Worm (Caenorhabditis elegans) whole organism, late embryonic: ENCODE results near the gene aos-1.

Experiments used
- C38D4.7 ChIP-seq: fragments of 200-800 bp; sonication (Bioruptor generic); optimal IDR thresholded peaks from 2 replicates; lab custom pipeline; 2018; ENCODE audit warnings: mild to moderate bottlenecking, missing genetic modification characterization, moderate library complexity, missing compliant biosample characterization
- K02D7.2 ChIP-seq: sonication (generic microtip); optimal IDR thresholded peaks from 2 replicates; lab custom pipeline; 2017; ENCODE audit warnings: mild to moderate bottlenecking, missing genetic modification characterization, missing compliant biosample characterization
- T23F11.4 ChIP-seq: fragments of 200-800 bp; sonication (Bioruptor generic); optimal IDR thresholded peaks from 2 replicates; lab custom pipeline; 2018; ENCODE audit warnings: mild to moderate bottlenecking, missing genetic modification characterization, missing compliant biosample characterization
- ahr-1 ChIP-seq: sonication (generic microtip); optimal IDR thresholded peaks from 2 replicates; lab custom pipeline; 2016; ENCODE audit warnings: missing genetic modification characterization, missing compliant biosample characterization
- ama-1 ChIP-seq: fragments of 150-350 bp; optimal IDR thresholded peaks from 2 replicates; lab custom pipeline; 2014
- ceh-18 ChIP-seq: sonication (generic microtip); optimal IDR thresholded peaks from 2 replicates; lab custom pipeline; 2016; ENCODE audit warnings: missing genetic modification characterization, missing compliant biosample characterization
- ceh-19 ChIP-seq: fragments of 200-800 bp; sonication (Bioruptor generic); optimal IDR thresholded peaks from 2 replicates; lab custom pipeline; 2018; ENCODE audit warnings: mild to moderate bottlenecking, missing genetic modification characterization, missing compliant biosample characterization
- ceh-24 ChIP-seq: sonication (generic microtip); optimal IDR thresholded peaks from 2 replicates; lab custom pipeline; 2016; ENCODE audit warnings: mild to moderate bottlenecking, missing genetic modification characterization, missing compliant biosample characterization
- ceh-30 ChIP-seq: fragments of 150-350 bp; optimal IDR thresholded peaks from 2 replicates; lab custom pipeline; 2014; ENCODE audit warnings: missing biosample characterization, missing genetic modification characterization
- ceh-31 ChIP-seq: sonication (generic microtip); optimal IDR thresholded peaks from 2 replicates; lab custom pipeline; 2016; ENCODE audit warnings: missing genetic modification characterization, missing compliant biosample characterization
- che-1 ChIP-seq: sonication (generic microtip); optimal IDR thresholded peaks from 2 replicates; lab custom pipeline; 2016; ENCODE audit warnings: mild to moderate bottlenecking, missing genetic modification characterization, missing compliant biosample characterization
- dve-1 ChIP-seq: sonication (generic microtip); optimal IDR thresholded peaks from 2 replicates; lab custom pipeline; 2017; ENCODE audit warnings: antibody characterized with exemption, mild to moderate bottlenecking, missing genetic modification characterization, missing compliant biosample characterization
- elt-4 ChIP-seq: sonication (generic microtip); optimal IDR thresholded peaks from 2 replicates; lab custom pipeline; 2016; ENCODE audit warnings: missing genetic modification characterization, missing compliant biosample characterization
- ets-4 ChIP-seq: sonication (generic microtip); optimal IDR thresholded peaks from 2 replicates; lab custom pipeline; 2016; ENCODE audit warnings: missing genetic modification characterization, missing compliant biosample characterization
- fkh-10 ChIP-seq: fragments of 150-350 bp; optimal IDR thresholded peaks from 2 replicates; lab custom pipeline; 2014; ENCODE audit warnings: missing biosample characterization, missing genetic modification reagents, missing genetic modification characterization
- fkh-6 ChIP-seq: sonication (generic microtip); optimal IDR thresholded peaks from 2 replicates; lab custom pipeline; 2016; ENCODE audit warnings: missing genetic modification characterization, missing compliant biosample characterization
- hlh-6 ChIP-seq: sonication (generic microtip); optimal IDR thresholded peaks from 2 replicates; lab custom pipeline; 2016; ENCODE audit warnings: missing genotype, missing genetic modification characterization, missing compliant biosample characterization
- lin-11 ChIP-seq: fragments of 200-800 bp; sonication (Bioruptor generic); optimal IDR thresholded peaks from 2 replicates; lab custom pipeline; 2018; ENCODE audit warnings: mild to moderate bottlenecking, missing genetic modification characterization, missing compliant biosample characterization
- madf-2 ChIP-seq: sonication (generic microtip); optimal IDR thresholded peaks from 2 replicates; lab custom pipeline; 2017; ENCODE audit warnings: missing genetic modification characterization, missing compliant biosample characterization
- nfya-1 ChIP-seq: sonication (generic microtip); optimal IDR thresholded peaks from 2 replicates; lab custom pipeline; 2017; ENCODE audit warnings: missing genetic modification characterization, mild to moderate bottlenecking, missing compliant biosample characterization, antibody characterized with exemption, moderate library complexity
- npax-4 ChIP-seq: sonication (generic microtip); optimal IDR thresholded peaks from 2 replicates; lab custom pipeline; 2016; ENCODE audit warnings: missing genetic modification characterization, missing compliant biosample characterization
- pat-9 ChIP-seq: fragments of 200-800 bp; sonication (Bioruptor generic); optimal IDR thresholded peaks from 2 replicates; lab custom pipeline; 2018; ENCODE audit warnings: mild to moderate bottlenecking, missing genetic modification characterization, moderate library complexity, missing compliant biosample characterization
- pax-1 ChIP-seq: fragments of 150-350 bp; optimal IDR thresholded peaks from 2 replicates; lab custom pipeline; 2014; ENCODE audit warnings: missing biosample characterization, missing genetic modification characterization
- pha-4 ChIP-seq: fragments of 150-350 bp; optimal IDR thresholded peaks from 2 replicates; lab custom pipeline; 2018; ENCODE audit warnings: missing biosample characterization, missing genetic modification reagents, missing genetic modification characterization
- pros-1 ChIP-seq: fragments of 150-350 bp; optimal IDR thresholded peaks from 2 replicates; lab custom pipeline; 2014; ENCODE audit warnings: missing biosample characterization, missing genetic modification reagents, missing genetic modification characterization
- ref-2 ChIP-seq: sonication (generic microtip); optimal IDR thresholded peaks from 2 replicates; lab custom pipeline; 2016; ENCODE audit warnings: missing genetic modification characterization, missing compliant biosample characterization
- rnt-1 ChIP-seq: sonication (generic microtip); optimal IDR thresholded peaks from 2 replicates; lab custom pipeline; 2016; ENCODE audit warnings: missing genetic modification characterization, missing compliant biosample characterization
- sdc-2 ChIP-seq: sonication (generic microtip); optimal IDR thresholded peaks from 2 replicates; lab custom pipeline; 2016; ENCODE audit warnings: missing genotype, missing genetic modification characterization, missing compliant biosample characterization
- ttx-3 ChIP-seq: sonication (generic microtip); optimal IDR thresholded peaks from 2 replicates; lab custom pipeline; 2016; ENCODE audit warnings: missing genetic modification reagents, missing genetic modification characterization, missing compliant biosample characterization
- unc-3 ChIP-seq, 2 experiments: fragments of 200-800 bp in 1 of 2; sonication (Bioruptor generic) in 1 of 2; sonication (generic microtip) in 1 of 2; conservative IDR thresholded peaks in 1 of 2; optimal IDR thresholded peaks in 1 of 2; 2 replicates each; pipeline versions ENCODE4 v1.3.6 to Lab custom; 2016 to 2022; ENCODE audit warnings: missing compliant biosample characterization in 2 of 2, missing genetic modification characterization in 2 of 2, missing genetic modification reagents in 1 of 2
- unc-86 ChIP-seq: sonication (generic microtip); optimal IDR thresholded peaks from 2 replicates; lab custom pipeline; 2016; ENCODE audit warnings: missing genetic modification characterization, missing compliant biosample characterization
- zip-5 ChIP-seq: sonication (generic microtip); optimal IDR thresholded peaks from 2 replicates; lab custom pipeline; 2016; ENCODE audit warnings: missing genetic modification characterization, missing compliant biosample characterization
- ztf-16 ChIP-seq: sonication (generic microtip); optimal IDR thresholded peaks from 2 replicates; lab custom pipeline; 2017; ENCODE audit warnings: missing genetic modification characterization, missing compliant biosample characterization

Gene aos-1

DNA sequence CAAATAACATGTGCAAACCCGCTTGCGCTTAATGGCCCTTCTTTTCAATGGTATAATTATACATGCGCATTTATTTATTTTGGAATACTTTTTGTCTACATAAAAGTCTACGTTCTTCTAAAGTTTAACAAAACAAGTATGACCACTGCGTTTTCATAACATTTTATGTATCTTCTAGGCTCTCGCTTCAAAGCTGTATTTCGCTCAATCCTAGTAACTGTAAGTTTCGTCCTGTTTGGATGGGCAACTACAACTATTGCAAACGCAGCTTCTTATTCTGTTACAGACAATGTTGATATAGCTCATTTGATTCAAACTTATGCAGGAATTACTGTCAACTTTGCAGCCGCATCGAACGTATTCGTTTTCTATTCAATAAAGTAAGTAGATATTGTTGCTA, 19.6 kb upstream of the aos-1 start, which contains the start of gene srsx-27:
Gene srsx-27 (plus strand): TSS at position 301 of the 400 bp plus-strand sequence.
- no peak for TF ChIP-seq ceh-24 (tag; lab: Kevin White, UChicago)
- no peak for TF ChIP-seq ztf-16 (tag; lab: Kevin White, UChicago)
- no peak for TF ChIP-seq dve-1
- no peak for TF ChIP-seq ref-2 (tag; lab: Kevin White, UChicago)
- no peak for TF ChIP-seq ama-1 (lab: Kevin White, UChicago)
- no peak for TF ChIP-seq fkh-6 (tag; lab: Kevin White, UChicago)
- no peak for TF ChIP-seq pha-4 (tag; lab: Kevin White, UChicago)
- TF ChIP-seq, all 69 proteins: peak for 0

DNA sequence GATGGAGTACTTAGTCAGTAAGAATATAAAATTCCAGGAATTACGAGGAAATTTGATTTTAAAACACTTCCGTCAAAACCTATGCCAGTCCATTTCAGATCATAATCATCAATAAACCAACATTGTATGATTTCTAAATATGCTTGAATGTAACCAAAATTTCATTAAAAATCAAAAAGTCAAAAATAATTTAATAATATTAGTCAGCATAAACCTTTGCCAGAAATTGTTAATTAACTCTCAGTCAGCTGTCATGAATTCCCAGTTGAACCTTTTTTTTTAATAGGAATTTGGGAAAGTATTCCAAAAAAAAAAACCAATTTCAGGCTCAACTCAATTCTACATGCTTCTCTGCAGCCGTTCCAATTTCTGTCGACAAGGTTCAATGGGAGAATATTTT, 18.3 kb upstream of the aos-1 start, which contains the start of gene srsx-26:
Gene srsx-26 (plus strand): TSS at position 301 of the 400 bp plus-strand sequence.
- TF ChIP-seq sdc-2 (no peak), madf-2 (tag; lab: Kevin White, UChicago) (no peak), lin-11 (tag; lab: Kevin White, UChicago) (no peak), ttx-3 (tag; lab: Kevin White, UChicago) (no peak), npax-4 (tag; lab: Kevin White, UChicago) (no peak), ref-2 (tag; lab: Kevin White, UChicago) (no peak), unc-86 (tag; lab: Kevin White, UChicago) (no peak), K02D7.2 (tag; lab: Kevin White, UChicago) (no peak), zip-5 (tag; lab: Kevin White, UChicago) (no peak), pros-1 (tag; lab: Kevin White, UChicago) (no peak), ceh-31 (tag; lab: Kevin White, UChicago) (no peak), pha-4 (tag; lab: Kevin White, UChicago) (no peak), ceh-19 (GFP tag; lab: Kevin White, UChicago) (no peak), nfya-1 (tag; lab: Kevin White, UChicago) (no peak), ztf-16 (tag; lab: Kevin White, UChicago) (no peak), fkh-6 (tag; lab: Kevin White, UChicago) (no peak), che-1 (tag; lab: Kevin White, UChicago) (no peak), dve-1 (no peak), pat-9 (no peak)

DNA sequence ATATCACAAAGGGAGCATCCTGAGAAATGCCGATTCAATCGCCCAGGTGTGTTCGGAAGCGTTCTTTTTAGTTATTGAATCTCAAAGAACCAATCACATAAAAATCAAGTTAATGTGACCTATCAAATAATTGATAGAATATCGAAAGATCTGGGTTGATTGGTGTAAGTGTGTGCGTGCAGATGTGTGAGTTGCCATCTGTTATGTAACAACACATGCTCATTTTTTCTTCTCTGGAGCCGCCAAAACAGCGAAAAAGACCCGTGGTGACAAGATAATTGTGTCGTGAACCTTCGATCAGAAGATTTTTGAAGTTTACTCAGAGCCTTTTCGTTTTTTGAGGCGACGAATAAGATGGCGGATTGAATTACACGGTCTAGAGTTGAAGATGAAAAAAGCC, 16.7 kb upstream of the aos-1 start:
- no peak for TF ChIP-seq nfya-1 (tag; lab: Kevin White, UChicago)
- peak; percentile 60 for TF ChIP-seq ceh-18
- TF ChIP-seq, all 69 proteins: peak for 1

DNA sequence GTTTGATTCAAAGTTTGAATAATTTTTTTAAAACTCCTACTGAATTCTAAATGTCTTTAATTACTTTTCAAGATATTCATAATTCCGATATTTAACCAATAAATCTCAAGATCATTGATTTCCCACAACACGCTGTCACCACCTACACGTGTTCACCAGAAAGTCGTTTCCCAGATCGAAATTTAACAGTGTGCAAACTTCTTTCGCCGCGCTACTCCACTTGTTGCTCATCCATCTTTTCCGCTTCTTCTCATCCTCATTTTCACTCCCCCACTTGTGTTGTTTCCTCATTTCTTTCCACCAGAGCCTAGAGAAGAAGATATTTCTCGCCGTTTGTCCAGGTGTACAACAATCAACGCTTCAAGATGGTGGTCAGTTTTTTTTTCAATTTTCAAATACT, 15.6 kb upstream of the aos-1 start, which contains the start of gene C51E3.9:
Gene C51E3.9 (plus strand): TSS at position 301 of the 400 bp plus-strand sequence.
- TF ChIP-seq fkh-10 (GFP tag; lab: Kevin White, UChicago) (no peak), hlh-6 (tag; lab: Kevin White, UChicago) (no peak), ahr-1 (tag; lab: Kevin White, UChicago) (no peak), ceh-24 (tag; lab: Kevin White, UChicago) (no peak), rnt-1 (no peak), ets-4 (no peak), madf-2 (tag; lab: Kevin White, UChicago) (no peak), unc-3 (GFP tag; conservative IDR thresholded peaks at IDR 0.05; lab: Robert Waterston, UW) (no peak), unc-3 (tag; optimal IDR thresholded peaks at IDR 0.05; lab: Kevin White, UChicago) (no peak), lin-11 (tag; lab: Kevin White, UChicago) (no peak), ref-2 (tag; lab: Kevin White, UChicago) (no peak), K02D7.2 (tag; lab: Kevin White, UChicago) (no peak), fkh-6 (tag; lab: Kevin White, UChicago) (no peak), C38D4.7 (GFP tag; lab: Kevin White, UChicago) (no peak), elt-4 (no peak), pax-1 (tag; lab: Kevin White, UChicago) (no peak), T23F11.4 (GFP tag; lab: Kevin White, UChicago) (no peak), ceh-30 (tag; lab: Kevin White, UChicago) (no peak)
